Worm (Caenorhabditis elegans) whole organism, mixed stage, embryonic: ENCODE data around the gene spig-9.

Source experiments
- M03D4.4 ChIP-seq: sonication (generic microtip); optimal IDR thresholded peaks from 2 replicates; lab custom pipeline; 2017; ENCODE audit warnings: mild to moderate bottlenecking, missing genetic modification characterization, missing compliant biosample characterization
- ces-1 ChIP-seq: fragments of 150-350 bp; optimal IDR thresholded peaks from 2 replicates; lab custom pipeline; 2014; ENCODE audit warnings: missing biosample characterization, missing genetic modification reagents, missing genetic modification characterization
- lin-13 ChIP-seq: fragments of 150-350 bp; optimal IDR thresholded peaks from 2 replicates; lab custom pipeline; 2014; ENCODE audit warnings: missing biosample characterization, missing genetic modification characterization
- nhr-12 ChIP-seq: fragments of 150-350 bp; optimal IDR thresholded peaks from 2 replicates; lab custom pipeline; 2014; ENCODE audit warnings: missing biosample characterization, missing genetic modification characterization
- nhr-28 ChIP-seq: fragments of 150-350 bp; optimal IDR thresholded peaks from 2 replicates; lab custom pipeline; 2014; ENCODE audit warnings: missing biosample characterization, missing genetic modification characterization
- ztf-11 ChIP-seq: fragments of 150-350 bp; optimal IDR thresholded peaks from 2 replicates; lab custom pipeline; 2014; ENCODE audit warnings: missing biosample characterization, missing genetic modification characterization

- TF ChIP-seq M03D4.4 (no peak), ztf-11 (tag; lab: Kevin White, UChicago) (no peak), ces-1 (GFP tag; lab: Kevin White, UChicago) (no peak), lin-13 (tag; lab: Kevin White, UChicago) (no peak), nhr-28 (no peak), nhr-12 (tag; lab: Kevin White, UChicago) (no peak)
Measured at ce11 chrV:13609806-13610205, 1.9 kb downstream of the spig-9 start.
